Fruit fly (Drosophila melanogaster) whole organism, embryonic: ENCODE data around the gene faf.

Source experiments
- Bgb ChIP-seq: fragments of 200-800 bp; sonication (Bioruptor generic); IDR thresholded peaks from 2 replicates; pipeline ENCODE4 v1.3.6; 2022; ENCODE audit warnings: missing biosample characterization, missing genetic modification characterization; ENCODE audit not compliant: partially characterized antibody
- CG10274 ChIP-seq: fragments of 200-800 bp; sonication (Bioruptor generic); optimal IDR thresholded peaks from 3 replicates; lab custom pipeline; 2017; ENCODE audit warnings: missing biosample characterization, mild to moderate bottlenecking, missing genetic modification characterization
- CG11695 ChIP-seq: fragments of 200-800 bp; sonication (Bioruptor generic); IDR thresholded peaks from 3 replicates; pipeline ENCODE4 v1.3.6; 2022; ENCODE audit warnings: missing biosample characterization, missing genetic modification characterization
- CG11723 ChIP-seq: fragments of 200-800 bp; sonication (Bioruptor generic); optimal IDR thresholded peaks from 2 replicates; lab custom pipeline; 2017; ENCODE audit warnings: missing biosample characterization, mild to moderate bottlenecking, missing genetic modification characterization
- CG12071 ChIP-seq: fragments of 200-800 bp; sonication (Bioruptor generic); optimal IDR thresholded peaks from 3 replicates; lab custom pipeline; 2018; ENCODE audit warnings: missing biosample characterization, mild to moderate bottlenecking, missing genetic modification characterization
- CG13296 ChIP-seq: fragments of 200-800 bp; sonication (Bioruptor generic); optimal IDR thresholded peaks from 3 replicates; lab custom pipeline; 2018; ENCODE audit warnings: missing biosample characterization, mild to moderate bottlenecking, missing genetic modification characterization
- CG14860 ChIP-seq: fragments of 200-800 bp; sonication (Bioruptor generic); IDR thresholded peaks from 3 replicates; pipeline ENCODE4 v1.3.6; 2022; ENCODE audit warnings: missing biosample characterization, missing genetic modification characterization; ENCODE audit not compliant: partially characterized antibody
- CG16813 ChIP-seq: fragments of 200-800 bp; sonication (Bioruptor generic); IDR thresholded peaks from 3 replicates; pipeline ENCODE4 v1.3.6; 2022; ENCODE audit warnings: missing biosample characterization, missing genetic modification characterization; ENCODE audit not compliant: partially characterized antibody
- CG17359 ChIP-seq: fragments of 200-800 bp; sonication (Bioruptor generic); optimal IDR thresholded peaks from 3 replicates; lab custom pipeline; 2018; ENCODE audit warnings: missing biosample characterization, mild to moderate bottlenecking, missing genetic modification characterization, moderate library complexity
- CG2202 ChIP-seq: fragments of 200-800 bp; sonication (Bioruptor generic); optimal IDR thresholded peaks from 2 replicates; lab custom pipeline; 2018; ENCODE audit warnings: missing biosample characterization, mild to moderate bottlenecking, missing genetic modification characterization
- CG2712 ChIP-seq: fragments of 200-800 bp; optimal IDR thresholded peaks from 3 replicates; lab custom pipeline; 2019; ENCODE audit warnings: missing biosample characterization, mild to moderate bottlenecking, missing genetic modification characterization, moderate library complexity
- CG3065 ChIP-seq: fragments of 200-800 bp; sonication (Bioruptor generic); optimal IDR thresholded peaks from 2 replicates; lab custom pipeline; 2016; ENCODE audit warnings: missing biosample characterization, missing genetic modification characterization
- CG3163 ChIP-seq: fragments of 200-800 bp; sonication (Bioruptor generic); optimal IDR thresholded peaks from 3 replicates; lab custom pipeline; 2016; ENCODE audit warnings: missing biosample characterization, missing genetic modification characterization
- CG4328 ChIP-seq: fragments of 200-800 bp; sonication (Bioruptor generic); optimal IDR thresholded peaks from 3 replicates; lab custom pipeline; 2017; ENCODE audit warnings: missing biosample characterization, missing genetic modification reagents, missing genetic modification characterization
- CG4404 ChIP-seq: fragments of 200-800 bp; sonication (Bioruptor generic); IDR thresholded peaks from 2 replicates; pipeline ENCODE4 v1.3.6; 2022; ENCODE audit warnings: missing biosample characterization, missing genetic modification characterization
- CG5245 ChIP-seq: fragments of 200-800 bp; sonication (Bioruptor generic); optimal IDR thresholded peaks from 3 replicates; lab custom pipeline; 2016; ENCODE audit warnings: missing biosample characterization, missing genetic modification characterization
- CG6272 ChIP-seq: fragments of 200-800 bp; sonication (Bioruptor generic); IDR thresholded peaks from 2 replicates; pipeline ENCODE4 v1.3.6; 2022; ENCODE audit warnings: missing biosample characterization, missing genetic modification characterization
- CG9817 ChIP-seq: fragments of 200-800 bp; sonication (Bioruptor generic); optimal IDR thresholded peaks from 2 replicates; lab custom pipeline; 2018; ENCODE audit warnings: missing biosample characterization, mild to moderate bottlenecking, missing genetic modification characterization, moderate library complexity
- CG9932 ChIP-seq: fragments of 200-800 bp; sonication (Bioruptor generic); IDR thresholded peaks from 2 replicates; pipeline ENCODE4 v1.3.6; 2022; ENCODE audit warnings: missing biosample characterization, missing genetic modification characterization
- CkIIα-i1 ChIP-seq: fragments of 200-800 bp; sonication (Bioruptor generic); IDR thresholded peaks from 2 replicates; pipeline ENCODE4 v1.3.6; 2022; ENCODE audit warnings: missing biosample characterization, missing genetic modification characterization
- Fer1 ChIP-seq: fragments of 200-800 bp; sonication (Bioruptor generic); optimal IDR thresholded peaks from 2 replicates; lab custom pipeline; 2017; ENCODE audit warnings: missing biosample characterization, mild to moderate bottlenecking, missing genetic modification characterization
- Hand ChIP-seq: fragments of 200-800 bp; sonication (Bioruptor generic); optimal IDR thresholded peaks from 2 replicates; lab custom pipeline; 2017; ENCODE audit warnings: mild to moderate bottlenecking, missing biosample characterization, missing genetic modification reagents, missing genetic modification characterization
- Hmx ChIP-seq: fragments of 200-800 bp; sonication (Bioruptor generic); optimal IDR thresholded peaks from 2 replicates; lab custom pipeline; 2016; ENCODE audit warnings: missing biosample characterization, missing genetic modification characterization
- Hr39 ChIP-seq: fragments of >200 bp; optimal IDR thresholded peaks from 2 replicates; lab custom pipeline; 2017
- Max ChIP-seq: fragments of 200-800 bp; sonication (Bioruptor generic); optimal IDR thresholded peaks from 2 replicates; lab custom pipeline; 2016; ENCODE audit warnings: missing biosample characterization, mild to moderate bottlenecking, missing genetic modification characterization
- NK7.1 ChIP-seq: fragments of 200-800 bp; sonication (Bioruptor generic); optimal IDR thresholded peaks from 3 replicates; lab custom pipeline; 2016; ENCODE audit warnings: missing biosample characterization, missing genetic modification characterization
- Nf-YC ChIP-seq: fragments of 200-800 bp; optimal IDR thresholded peaks from 3 replicates; lab custom pipeline; 2019; ENCODE audit warnings: missing biosample characterization, mild to moderate bottlenecking, missing genetic modification characterization, moderate library complexity
- Optix ChIP-seq: fragments of 200-800 bp; sonication (Bioruptor generic); IDR thresholded peaks from 3 replicates; pipeline ENCODE4 v1.3.6; 2022; ENCODE audit warnings: missing biosample characterization, missing genetic modification characterization
- Poxn ChIP-seq: fragments of 200-800 bp; sonication (Bioruptor generic); IDR thresholded peaks from 2 replicates; pipeline ENCODE4 v1.3.6; 2022; ENCODE audit warnings: missing biosample characterization, missing genetic modification characterization
- Sox100B ChIP-seq: fragments of 200-800 bp; sonication (Bioruptor generic); optimal IDR thresholded peaks from 3 replicates; lab custom pipeline; 2018; ENCODE audit warnings: missing biosample characterization, mild to moderate bottlenecking, missing genetic modification characterization
- ase ChIP-seq: fragments of 200-800 bp; sonication (Bioruptor generic); IDR thresholded peaks from 3 replicates; pipeline ENCODE4 v1.3.6; 2022; ENCODE audit warnings: missing biosample characterization, missing genetic modification characterization
- az2 ChIP-seq: fragments of 200-800 bp; sonication (Bioruptor generic); optimal IDR thresholded peaks from 3 replicates; lab custom pipeline; 2016; ENCODE audit warnings: missing biosample characterization, missing genetic modification characterization
- esg ChIP-seq: fragments of 200-800 bp; sonication (Bioruptor generic); conservative IDR thresholded peaks from 2 replicates; pipeline ENCODE4 v1.3.6; 2022; ENCODE audit warnings: missing biosample characterization, missing genetic modification characterization
- grn ChIP-seq: fragments of 200-800 bp; sonication (Bioruptor generic); optimal IDR thresholded peaks from 3 replicates; lab custom pipeline; 2017; ENCODE audit warnings: missing biosample characterization, missing genetic modification characterization
- ham ChIP-seq: fragments of 200-800 bp; sonication (Bioruptor generic); IDR thresholded peaks from 2 replicates; pipeline ENCODE4 v1.3.6; 2022; ENCODE audit warnings: missing biosample characterization, missing genetic modification characterization
- lbe ChIP-seq: fragments of 200-800 bp; sonication (Bioruptor generic); optimal IDR thresholded peaks from 2 replicates; lab custom pipeline; 2016; ENCODE audit warnings: missing biosample characterization, mild to moderate bottlenecking, missing genetic modification characterization
- nom ChIP-seq: fragments of 200-800 bp; sonication (Bioruptor generic); optimal IDR thresholded peaks from 2 replicates; lab custom pipeline; 2017; ENCODE audit warnings: missing biosample characterization, missing genetic modification characterization, mild to moderate bottlenecking, moderate library complexity, missing genetic modification reagents
- onecut ChIP-seq: fragments of 200-800 bp; sonication (Bioruptor generic); IDR thresholded peaks from 2 replicates; pipeline ENCODE4 v1.3.6; 2022; ENCODE audit warnings: missing biosample characterization, missing genetic modification characterization
- pan ChIP-seq, 4 experiments: fragments of >200 bp in 3 of 4; fragments of 200-800 bp in 1 of 4; sonication (Bioruptor generic) in 1 of 4; optimal IDR thresholded peaks in 3 of 4; IDR thresholded peaks in 1 of 4; 2 replicates each; pipeline versions ENCODE4 v1.3.6 to Lab custom; 2017 to 2022; ENCODE audit warnings: missing biosample characterization in 2 of 4, missing genetic modification characterization in 2 of 4, mixed read lengths in 1 of 4
- pnt ChIP-seq: fragments of 200-800 bp; sonication (Bioruptor generic); optimal IDR thresholded peaks from 3 replicates; lab custom pipeline; 2016; ENCODE audit warnings: missing biosample characterization, missing genetic modification characterization
- pros ChIP-seq: fragments of 200-800 bp; sonication (Bioruptor generic); optimal IDR thresholded peaks from 3 replicates; lab custom pipeline; 2019; ENCODE audit warnings: missing biosample characterization, mild to moderate bottlenecking, missing genetic modification characterization, moderate library complexity
- rib ChIP-seq: fragments of 200-800 bp; sonication (Bioruptor generic); IDR thresholded peaks from 2 replicates; pipeline ENCODE4 v1.3.6; 2022; ENCODE audit warnings: missing biosample characterization, missing genetic modification characterization
- row ChIP-seq: fragments of 200-800 bp; sonication (Bioruptor generic); IDR thresholded peaks from 3 replicates; pipeline ENCODE4 v1.3.6; 2022; ENCODE audit warnings: missing biosample characterization, missing genetic modification characterization
- sens ChIP-seq: fragments of 200-800 bp; sonication (Bioruptor generic); peaks from one replicate; lab custom pipeline; 2016; ENCODE audit warnings: missing biosample characterization, missing genetic modification characterization
- shn ChIP-seq: fragments of 200-800 bp; sonication (Bioruptor generic); optimal IDR thresholded peaks from 3 replicates; lab custom pipeline; 2016; ENCODE audit warnings: missing biosample characterization, missing genetic modification characterization
- sr ChIP-seq: fragments of 200-800 bp; sonication (Bioruptor generic); IDR thresholded peaks from 3 replicates; pipeline ENCODE4 v1.3.6; 2022; ENCODE audit warnings: missing biosample characterization, missing genetic modification characterization
- trh ChIP-seq: fragments of 200-800 bp; sonication (Bioruptor generic); optimal IDR thresholded peaks from 2 replicates; lab custom pipeline; 2016; ENCODE audit warnings: missing biosample characterization, missing genetic modification characterization
- unc-4 ChIP-seq: fragments of 200-800 bp; sonication (Bioruptor generic); IDR thresholded peaks from 2 replicates; pipeline ENCODE4 v1.3.6; 2022; ENCODE audit warnings: missing biosample characterization, missing genetic modification characterization; ENCODE audit not compliant: partially characterized antibody
- z ChIP-seq: fragments of 200-800 bp; sonication (Bioruptor generic); IDR thresholded peaks from 3 replicates; pipeline ENCODE4 v1.3.6; 2022; ENCODE audit warnings: missing biosample characterization, missing genetic modification characterization

faf gene

DNA sequence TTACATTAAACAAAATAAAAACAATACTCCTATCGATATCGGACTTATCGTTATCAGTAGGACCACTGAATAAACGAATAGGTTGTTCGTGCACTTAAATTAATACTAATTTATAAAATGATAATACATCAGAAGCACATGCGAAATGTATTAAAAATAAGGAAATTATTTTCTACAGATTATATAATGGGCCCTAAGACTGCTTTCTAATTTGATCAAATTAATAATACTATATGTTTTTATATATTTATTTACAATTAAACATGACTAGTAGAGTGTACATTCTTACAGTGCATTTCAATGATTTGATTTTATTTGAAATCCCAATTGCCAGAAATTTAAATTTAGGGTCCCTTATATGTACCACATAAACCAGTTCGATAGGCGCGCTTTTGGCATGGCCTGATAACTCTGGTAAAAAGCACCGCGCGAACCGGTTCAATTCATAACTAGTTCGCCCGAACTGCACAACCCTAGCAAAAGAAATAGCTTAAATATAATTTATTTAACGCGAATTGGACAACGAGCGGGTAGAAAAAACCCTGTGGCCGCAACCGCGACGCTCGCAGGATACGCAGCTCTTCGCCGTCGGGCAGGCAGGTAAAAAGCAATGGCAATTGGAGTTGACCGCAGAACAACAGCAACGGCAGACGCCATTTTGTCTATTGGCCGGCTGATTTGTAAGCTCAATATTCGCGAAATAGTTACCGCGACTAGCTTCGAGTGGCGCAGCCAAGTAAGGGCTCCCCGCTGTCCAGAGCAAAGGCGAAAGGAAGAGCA lies at the start of gene faf, which contains the start of gene CG2126 (continued):
- TF ChIP-seq onecut (GFP tag; lab: Robert Waterston, UW) (peak; percentile 64), CG2712 (tag; lab: Kevin White, UChicago) (peak; percentile 87), lbe (peak; percentile 55), sens (GFP tag; lab: Kevin White, UChicago) (peak; percentile 83), CG5245 (GFP tag; lab: Kevin White, UChicago) (peak; percentile 70), rib (GFP tag; lab: Robert Waterston, UW) (0 out of 2 replicates have a peak, but pooled peaks have one; percentile 36), Hr39 (no peak), shn (no peak), unc-4 (GFP tag; lab: Robert Waterston, UW) (peak; percentile 50; the same call in 1 of the 2 replicates), ham (GFP tag; lab: Robert Waterston, UW) (no peak), ase (GFP tag; lab: Robert Waterston, UW) (peak; percentile 72; the same call in 1 of the 3 replicates), pnt (GFP tag; lab: Kevin White, UChicago) (peak; percentile 32), CG11695 (GFP tag; lab: Robert Waterston, UW) (peak; percentile 76; the same call in 2 of the 3 replicates), CG9817 (tag; lab: Kevin White, UChicago) (peak; percentile 84), row (peak; percentile 84), nom (GFP tag; lab: Kevin White, UChicago) (peak; percentile 13), pan (optimal IDR thresholded peaks at IDR 0.05; lab: Kevin White, UChicago) (no peak), pan (GFP tag; optimal IDR thresholded peaks at IDR 0.05 in 1 of 2, IDR thresholded peaks at IDR 0.05 in 1 of 2) (peak in 1 of 2 experiments; percentile 81), Bgb (GFP tag; lab: Robert Waterston, UW) (peak; percentile 53), CG4404 (GFP tag; lab: Robert Waterston, UW) (peak; percentile 42), Optix (no peak; the same call in 2 of the 3 replicates), CG11723 (GFP tag; lab: Kevin White, UChicago) (peak; percentile 54), CG3163 (GFP tag; lab: Kevin White, UChicago) (no peak), Max (GFP tag; lab: Kevin White, UChicago) (peak; percentile 55), NK7.1 (GFP tag; lab: Kevin White, UChicago) (peak; percentile 42), CG12071 (GFP tag; lab: Kevin White, UChicago) (peak; percentile 9), CG2202 (tag; lab: Kevin White, UChicago) (peak; percentile 49), grn (GFP tag; lab: Kevin White, UChicago) (no peak), Sox100B (GFP tag; lab: Kevin White, UChicago) (peak; percentile 78), trh (GFP tag; lab: Kevin White, UChicago) (peak; percentile 63), Hand (peak; percentile 23), CG6272 (GFP tag; lab: Robert Waterston, UW) (peak; percentile 66; the same call in 1 of the 2 replicates), CkIIα-i1 (no peak), Hmx (GFP tag; lab: Kevin White, UChicago) (no peak), CG13296 (GFP tag; lab: Kevin White, UChicago) (peak; percentile 76), CG4328 (peak; percentile 73), Fer1 (GFP tag; lab: Kevin White, UChicago) (peak; percentile 75), z (GFP tag; lab: Robert Waterston, UW) (no peak), Poxn (peak; percentile 47), pros (GFP tag; lab: Kevin White, UChicago) (no peak), sr (GFP tag; lab: Robert Waterston, UW) (0 out of 3 replicates have a peak, but pooled peaks have one; percentile 29), CG14860 (GFP tag; lab: Robert Waterston, UW) (peak; percentile 33; the same call in 2 of the 3 replicates), CG10274 (GFP tag; lab: Kevin White, UChicago) (no peak), az2 (peak; percentile 75), CG3065 (peak; percentile 21), CG9932 (peak; percentile 87), CG16813 (GFP tag; lab: Robert Waterston, UW) (peak; percentile 46; the same call in 1 of the 3 replicates), CG17359 (tag; lab: Kevin White, UChicago) (peak; percentile 78), Nf-YC (peak; percentile 76), esg (GFP tag; lab: Robert Waterston, UW) (peak; percentile 50)
